Worm (Caenorhabditis elegans): ENCODE results near the gene B0222.1.

DNA sequence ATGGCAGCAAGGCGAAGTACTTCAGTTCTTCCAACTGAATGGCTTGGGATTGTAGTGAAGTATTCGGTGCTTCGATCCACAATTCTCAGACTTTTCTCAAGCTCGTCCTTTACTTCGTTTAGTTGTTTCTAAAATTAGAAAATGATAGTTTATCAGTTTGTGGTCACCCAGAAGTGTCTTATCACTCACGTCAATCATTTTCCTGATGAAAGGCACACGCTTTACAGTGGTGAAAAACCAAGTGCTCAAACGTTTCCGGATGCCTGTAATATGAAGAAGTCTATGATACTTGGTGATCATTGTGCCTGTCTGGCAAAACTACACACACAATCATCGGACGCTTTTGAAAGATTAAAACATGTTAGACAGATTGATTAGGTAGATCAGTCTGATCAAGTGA is 12.1 kb downstream of the B0222.1 start:
- TF ChIP-seq tra-4 (tag; optimal IDR thresholded peaks at IDR 0.05) (no peak), F13C5.2 (tag; optimal IDR thresholded peaks at IDR 0.05) (no peak), tbx-37 (GFP tag; conservative IDR thresholded peaks at IDR 0.05) (no peak), aly-1 (tag; optimal IDR thresholded peaks at IDR 0.05) (no peak), scrt-1 (GFP tag; IDR thresholded peaks at IDR 0.05) (no peak), hnd-1 (tag; optimal IDR thresholded peaks at IDR 0.05) (no peak), ama-1 (optimal IDR thresholded peaks at IDR 0.05) (no peak), tbx-11 (GFP tag; IDR thresholded peaks at IDR 0.05) (no peak), ceh-13 (GFP tag; optimal IDR thresholded peaks at IDR 0.05) (no peak), hmg-4 (GFP tag; optimal IDR thresholded peaks at IDR 0.05) (no peak), B0310.2 (tag; optimal IDR thresholded peaks at IDR 0.05) (no peak), hmbx-1 (tag; optimal IDR thresholded peaks at IDR 0.05) (no peak), sea-1 (GFP tag; conservative IDR thresholded peaks at IDR 0.05) (no peak)
